Worm (Caenorhabditis elegans): Measurements from ENCODE around the gene fsn-1.

- TF ChIP-seq ama-1 (optimal IDR thresholded peaks at IDR 0.05) (no peak), elt-4 (tag; optimal IDR thresholded peaks at IDR 0.05) (no peak), pha-4 (tag; optimal IDR thresholded peaks at IDR 0.05) (no peak), nfya-1 (tag; optimal IDR thresholded peaks at IDR 0.05) (no peak), ceh-19 (GFP tag; optimal IDR thresholded peaks at IDR 0.05) (no peak), unc-55 (GFP tag; optimal IDR thresholded peaks at IDR 0.05) (no peak), ztf-16 (tag; optimal IDR thresholded peaks at IDR 0.05) (no peak), dve-1 (tag; optimal IDR thresholded peaks at IDR 0.05) (no peak), zip-5 (tag; optimal IDR thresholded peaks at IDR 0.05) (no peak), lin-11 (tag; optimal IDR thresholded peaks at IDR 0.05) (no peak), hlh-6 (tag; optimal IDR thresholded peaks at IDR 0.05) (no peak), fkh-10 (GFP tag; optimal IDR thresholded peaks at IDR 0.05) (no peak), fax-1 (tag; optimal IDR thresholded peaks at IDR 0.05) (no peak), sox-2 (GFP tag; IDR thresholded peaks at IDR 0.05) (no peak)
Measured at ce11 chrIII:4909938-4910337, 27.2 kb upstream of the fsn-1 start, which contains the start of gene F26F4.12.

Measured in whole organism, late embryonic.